Fruit fly (Drosophila melanogaster) whole organism, embryonic: ENCODE data around the gene CG11158.

Experiments
- CG10959 ChIP-seq: fragments of 200-800 bp; sonication (Bioruptor generic); IDR thresholded peaks from 2 replicates; pipeline ENCODE4 v1.3.6; 2022; ENCODE audit warnings: missing biosample characterization, missing genetic modification characterization
- CG12391 ChIP-seq: fragments of 200-800 bp; sonication (Bioruptor generic); optimal IDR thresholded peaks from 3 replicates; lab custom pipeline; 2018; ENCODE audit warnings: missing biosample characterization, mild to moderate bottlenecking, missing genetic modification characterization, moderate library complexity
- CG14014 ChIP-seq: fragments of 200-800 bp; sonication (Bioruptor generic); IDR thresholded peaks from 2 replicates; pipeline ENCODE4 v1.3.6; 2022; ENCODE audit warnings: missing biosample characterization, missing genetic modification characterization
- CG2129 ChIP-seq: fragments of 200-800 bp; sonication (Bioruptor generic); IDR thresholded peaks from 2 replicates; pipeline ENCODE4 v1.3.6; 2022; ENCODE audit warnings: missing biosample characterization, missing genetic modification characterization; ENCODE audit not compliant: partially characterized antibody
- CG2199 ChIP-seq: fragments of 200-800 bp; sonication (Bioruptor generic); IDR thresholded peaks from 3 replicates; pipeline ENCODE4 v1.3.6; 2022; ENCODE audit warnings: missing biosample characterization, missing genetic modification characterization
- CG2678 ChIP-seq: fragments of 200-800 bp; sonication (Bioruptor generic); optimal IDR thresholded peaks from 3 replicates; lab custom pipeline; 2019; ENCODE audit warnings: missing biosample characterization, mild to moderate bottlenecking, missing genetic modification characterization, moderate library complexity
- CG2712 ChIP-seq: fragments of 200-800 bp; optimal IDR thresholded peaks from 3 replicates; lab custom pipeline; 2019; ENCODE audit warnings: missing biosample characterization, mild to moderate bottlenecking, missing genetic modification characterization, moderate library complexity
- CG32532 ChIP-seq: fragments of 200-800 bp; sonication (Bioruptor generic); IDR thresholded peaks from 2 replicates; pipeline ENCODE4 v1.3.6; 2022; ENCODE audit warnings: missing biosample characterization, missing genetic modification characterization
- CG42726 ChIP-seq: fragments of 200-800 bp; sonication (Bioruptor generic); IDR thresholded peaks from 2 replicates; pipeline ENCODE4 v1.3.6; 2022; ENCODE audit warnings: missing biosample characterization, missing genetic modification characterization; ENCODE audit not compliant: partially characterized antibody
- CG4328 ChIP-seq: fragments of 200-800 bp; sonication (Bioruptor generic); optimal IDR thresholded peaks from 3 replicates; lab custom pipeline; 2017; ENCODE audit warnings: missing biosample characterization, missing genetic modification reagents, missing genetic modification characterization
- CG4854 ChIP-seq: fragments of 200-800 bp; sonication (Bioruptor generic); optimal IDR thresholded peaks from 2 replicates; lab custom pipeline; 2016; ENCODE audit warnings: missing biosample characterization, missing genetic modification characterization, inconsistent platforms
- CG5953 ChIP-seq: fragments of 200-800 bp; sonication (Bioruptor generic); IDR thresholded peaks from 2 replicates; pipeline ENCODE4 v1.3.6; 2022; ENCODE audit warnings: missing biosample characterization, missing genetic modification characterization
- CG6254 ChIP-seq: fragments of 200-800 bp; sonication (Bioruptor generic); optimal IDR thresholded peaks from 3 replicates; lab custom pipeline; 2017; ENCODE audit warnings: mild to moderate bottlenecking, missing biosample characterization, missing genetic modification reagents, missing genetic modification characterization
- CG6791 ChIP-seq: fragments of 200-800 bp; sonication (Bioruptor generic); IDR thresholded peaks from 3 replicates; pipeline ENCODE4 v1.3.6; 2022; ENCODE audit warnings: missing biosample characterization, missing genetic modification characterization; ENCODE audit not compliant: partially characterized antibody
- CG7928 ChIP-seq: fragments of 200-800 bp; sonication (Bioruptor generic); optimal IDR thresholded peaks from 2 replicates; lab custom pipeline; 2017; ENCODE audit warnings: missing biosample characterization, mild to moderate bottlenecking, missing genetic modification characterization
- CG8478 ChIP-seq: fragments of >200 bp; optimal IDR thresholded peaks from 2 replicates; lab custom pipeline; 2018
- D19B ChIP-seq: fragments of 200-800 bp; sonication (Bioruptor generic); optimal IDR thresholded peaks from 2 replicates; lab custom pipeline; 2017; ENCODE audit warnings: missing biosample characterization, mild to moderate bottlenecking, missing genetic modification characterization
- Doc2 ChIP-seq: fragments of 200-800 bp; sonication (Bioruptor generic); IDR thresholded peaks from 2 replicates; pipeline ENCODE4 v1.3.6; 2022; ENCODE audit warnings: missing biosample characterization, missing genetic modification characterization
- GATAe ChIP-seq: fragments of 200-800 bp; sonication (Bioruptor generic); conservative IDR thresholded peaks from 2 replicates; pipeline ENCODE4 v1.3.6; 2022; ENCODE audit warnings: missing biosample characterization, missing genetic modification characterization
- HLH3B ChIP-seq: fragments of 200-800 bp; sonication (Bioruptor generic); IDR thresholded peaks from 2 replicates; pipeline ENCODE4 v1.3.6; 2022; ENCODE audit warnings: missing biosample characterization, missing genetic modification characterization
- HLH4C ChIP-seq: fragments of 200-800 bp; sonication (Bioruptor generic); IDR thresholded peaks from 3 replicates; pipeline ENCODE4 v1.3.6; 2022; ENCODE audit warnings: missing biosample characterization, missing genetic modification characterization; ENCODE audit not compliant: partially characterized antibody
- Hmx ChIP-seq: fragments of 200-800 bp; sonication (Bioruptor generic); optimal IDR thresholded peaks from 2 replicates; lab custom pipeline; 2016; ENCODE audit warnings: missing biosample characterization, missing genetic modification characterization
- MESR4 ChIP-seq: fragments of 200-800 bp; sonication (Bioruptor generic); optimal IDR thresholded peaks from 2 replicates; lab custom pipeline; 2018; ENCODE audit warnings: missing biosample characterization, mild to moderate bottlenecking, missing genetic modification characterization, moderate library complexity
- NC2α ChIP-seq: fragments of 200-800 bp; sonication (Bioruptor generic); optimal IDR thresholded peaks from 2 replicates; lab custom pipeline; 2016; ENCODE audit warnings: missing biosample characterization, missing genetic modification characterization
- Neu2 ChIP-seq: fragments of 200-800 bp; sonication (Bioruptor generic); optimal IDR thresholded peaks from 3 replicates; lab custom pipeline; 2016; ENCODE audit warnings: missing biosample characterization, missing genetic modification characterization, borderline replicate concordance
- Nf-YC ChIP-seq: fragments of 200-800 bp; optimal IDR thresholded peaks from 3 replicates; lab custom pipeline; 2019; ENCODE audit warnings: missing biosample characterization, mild to moderate bottlenecking, missing genetic modification characterization, moderate library complexity
- NfI ChIP-seq: fragments of 200-800 bp; sonication (Bioruptor generic); optimal IDR thresholded peaks from 3 replicates; lab custom pipeline; 2018; ENCODE audit warnings: missing biosample characterization, mild to moderate bottlenecking, missing genetic modification characterization, moderate library complexity
- Sin3A ChIP-seq: fragments of >200 bp; optimal IDR thresholded peaks from 2 replicates; lab custom pipeline; 2018
- Usf ChIP-seq: fragments of 200-800 bp; sonication (Bioruptor generic); optimal IDR thresholded peaks from 2 replicates; lab custom pipeline; 2017; ENCODE audit warnings: missing genotype, missing biosample characterization, missing genetic modification characterization
- ash1 ChIP-seq: fragments of 200-800 bp; sonication (Bioruptor generic); optimal IDR thresholded peaks from 2 replicates; lab custom pipeline; 2018; ENCODE audit warnings: missing biosample characterization, mild to moderate bottlenecking, missing genetic modification characterization
- br ChIP-seq: fragments of >200 bp; optimal IDR thresholded peaks from 2 replicates; lab custom pipeline; 2017
- da ChIP-seq: fragments of 200-800 bp; sonication (Bioruptor generic); optimal IDR thresholded peaks from 2 replicates; lab custom pipeline; 2016; ENCODE audit warnings: missing biosample characterization, missing genetic modification characterization
- dan ChIP-seq: fragments of 200-800 bp; sonication (Bioruptor generic); IDR thresholded peaks from 2 replicates; pipeline ENCODE4 v1.3.6; 2022; ENCODE audit warnings: missing biosample characterization, missing genetic modification characterization
- danr ChIP-seq: fragments of 200-800 bp; sonication (Bioruptor generic); IDR thresholded peaks from 2 replicates; pipeline ENCODE4 v1.3.6; 2022; ENCODE audit warnings: missing biosample characterization, missing genetic modification characterization
- dati ChIP-seq: fragments of 200-800 bp; sonication (Bioruptor generic); IDR thresholded peaks from 2 replicates; pipeline ENCODE4 v1.3.6; 2022; ENCODE audit warnings: missing biosample characterization, missing genetic modification characterization
- gem ChIP-seq: fragments of 200-800 bp; sonication (Bioruptor generic); optimal IDR thresholded peaks from 2 replicates; lab custom pipeline; 2019; ENCODE audit warnings: missing biosample characterization, mild to moderate bottlenecking, missing genetic modification characterization, moderate library complexity
- gfzf ChIP-seq: fragments of 200-800 bp; sonication (Bioruptor generic); optimal IDR thresholded peaks from 2 replicates; lab custom pipeline; 2016; ENCODE audit warnings: missing biosample characterization, mild to moderate bottlenecking, missing genetic modification characterization, moderate library complexity
- hkb ChIP-seq, 2 experiments: fragments of 200-800 bp in 1 of 2; fragments of >200 bp in 1 of 2; sonication (Bioruptor generic) in 1 of 2; IDR thresholded peaks in 1 of 2; optimal IDR thresholded peaks in 1 of 2; 2 replicates each; pipeline versions ENCODE4 v1.3.6 to Lab custom; 2017 to 2022; ENCODE audit warnings: missing biosample characterization in 1 of 2, missing genetic modification characterization in 1 of 2
- luna ChIP-seq: fragments of 200-800 bp; sonication (Bioruptor generic); optimal IDR thresholded peaks from 2 replicates; lab custom pipeline; 2016; ENCODE audit warnings: missing biosample characterization, missing genetic modification characterization
- nom ChIP-seq: fragments of 200-800 bp; sonication (Bioruptor generic); optimal IDR thresholded peaks from 2 replicates; lab custom pipeline; 2017; ENCODE audit warnings: missing biosample characterization, missing genetic modification characterization, mild to moderate bottlenecking, moderate library complexity, missing genetic modification reagents
- salm ChIP-seq: fragments of 200-800 bp; sonication (Bioruptor generic); optimal IDR thresholded peaks from 2 replicates; lab custom pipeline; 2018; ENCODE audit warnings: missing biosample characterization, mild to moderate bottlenecking, missing genetic modification characterization
- shn ChIP-seq: fragments of 200-800 bp; sonication (Bioruptor generic); optimal IDR thresholded peaks from 3 replicates; lab custom pipeline; 2016; ENCODE audit warnings: missing biosample characterization, missing genetic modification characterization
- slp2 ChIP-seq: fragments of 200-800 bp; sonication (Bioruptor generic); optimal IDR thresholded peaks from 2 replicates; lab custom pipeline; 2016; ENCODE audit warnings: missing biosample characterization, missing genetic modification characterization
- sug ChIP-seq: fragments of 200-800 bp; optimal IDR thresholded peaks from 2 replicates; lab custom pipeline; 2019; ENCODE audit warnings: missing biosample characterization, mild to moderate bottlenecking, missing genetic modification characterization, moderate library complexity
- tio ChIP-seq: fragments of 200-800 bp; sonication (Bioruptor generic); optimal IDR thresholded peaks from 2 replicates; lab custom pipeline; 2017; ENCODE audit warnings: missing biosample characterization, missing genetic modification characterization, inconsistent platforms
- tll ChIP-seq, 2 experiments: fragments of 200-800 bp in 1 of 2; fragments of >200 bp in 1 of 2; sonication (Bioruptor generic) in 1 of 2; optimal IDR thresholded peaks; 2 replicates each; lab custom pipeline; 2017 to 2019; ENCODE audit warnings: missing biosample characterization in 2 of 2, missing genetic modification characterization in 2 of 2, mild to moderate bottlenecking in 1 of 2, moderate library complexity in 1 of 2
- wek ChIP-seq: fragments of 200-800 bp; sonication (Bioruptor generic); optimal IDR thresholded peaks from 3 replicates; lab custom pipeline; 2018; ENCODE audit warnings: missing biosample characterization, mild to moderate bottlenecking, missing genetic modification characterization, moderate library complexity
- z ChIP-seq: fragments of 200-800 bp; sonication (Bioruptor generic); IDR thresholded peaks from 3 replicates; pipeline ENCODE4 v1.3.6; 2022; ENCODE audit warnings: missing biosample characterization, missing genetic modification characterization
- zen ChIP-seq: fragments of 200-800 bp; sonication (Bioruptor generic); optimal IDR thresholded peaks from 3 replicates; lab custom pipeline; 2018; ENCODE audit warnings: missing biosample characterization, mild to moderate bottlenecking, missing genetic modification characterization, moderate library complexity

The CG11158 gene

DNA sequence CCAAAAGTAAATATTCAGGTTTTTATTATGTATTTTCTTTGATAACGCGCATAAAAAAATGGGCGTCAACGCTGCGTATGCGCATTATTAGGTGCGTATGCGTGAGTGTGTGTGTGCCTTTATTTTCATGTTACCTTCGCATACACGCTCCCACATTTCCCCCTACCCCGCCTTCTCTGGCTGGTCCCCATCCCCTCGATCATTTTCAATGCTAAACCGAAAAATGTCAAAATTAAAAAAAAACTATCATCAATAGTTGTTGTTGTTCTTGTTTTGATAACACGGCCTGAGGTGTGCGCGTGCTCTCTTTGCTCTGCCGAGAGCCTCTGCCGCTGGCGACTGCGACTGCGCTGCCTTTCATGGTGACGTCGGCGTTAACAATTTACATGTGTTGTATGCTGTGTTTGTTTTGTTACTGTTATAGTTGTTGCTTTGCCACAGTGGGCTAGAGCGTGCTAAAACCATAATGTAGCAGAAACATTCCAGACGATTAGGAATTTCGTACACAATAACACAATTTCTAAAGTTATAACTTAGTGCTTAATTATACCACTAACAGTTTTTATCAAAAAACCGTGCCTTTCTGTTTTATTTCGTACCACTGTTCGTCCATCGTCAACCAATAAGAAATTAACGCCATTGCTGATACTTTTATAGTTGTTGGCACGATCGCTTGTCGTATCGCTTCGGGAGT is 42.6 kb upstream of the CG11158 start (continued):
- peak; percentile 26 for TF ChIP-seq gfzf (GFP tag; lab: Kevin White, UChicago)
- peak; percentile 97 for TF ChIP-seq Nf-YC
- peak; percentile 97 for TF ChIP-seq tio (GFP tag; lab: Kevin White, UChicago)
- peak; percentile 92 for TF ChIP-seq Hmx (GFP tag; lab: Kevin White, UChicago)
- TF ChIP-seq HLH4C = peak; percentile 66
- TF ChIP-seq wek = peak; percentile 93
- peak; percentile 92 for TF ChIP-seq dan (GFP tag; lab: Robert Waterston, UW)
- peak; percentile 99 for TF ChIP-seq HLH3B (GFP tag; lab: Robert Waterston, UW)
- peak; percentile 95 for TF ChIP-seq Usf (GFP tag; lab: Kevin White, UChicago)
- TF ChIP-seq CG5953 (GFP tag; lab: Robert Waterston, UW) = peak; percentile 99
- TF ChIP-seq CG6254 (GFP tag; lab: Kevin White, UChicago) = peak; percentile 97
- peak; percentile 96 for TF ChIP-seq Doc2
- TF ChIP-seq GATAe = peak; percentile 95
- TF ChIP-seq danr (GFP tag; lab: Robert Waterston, UW) = peak; percentile 98
- peak; percentile 99 for TF ChIP-seq CG12391 (tag; lab: Kevin White, UChicago)
- TF ChIP-seq zen (tag; lab: Kevin White, UChicago) = peak; percentile 95
- peak; percentile 99 for TF ChIP-seq slp2 (GFP tag; lab: Kevin White, UChicago)
- no peak for TF ChIP-seq CG8478 (lab: Kevin White, UChicago)
- peak; percentile 99 for TF ChIP-seq CG2199
- TF ChIP-seq sug (tag; lab: Kevin White, UChicago) = peak; percentile 95
- no peak for TF ChIP-seq hkb (optimal IDR thresholded peaks at IDR 0.05; lab: Kevin White, UChicago)
- peak; percentile 99 for TF ChIP-seq hkb (GFP tag; IDR thresholded peaks at IDR 0.05; lab: Robert Waterston, UW)
- peak; percentile 98 for TF ChIP-seq shn (GFP tag; lab: Kevin White, UChicago)
- TF ChIP-seq luna = peak; percentile 96
- peak; percentile 99 for TF ChIP-seq NfI (GFP tag; lab: Kevin White, UChicago)
- TF ChIP-seq NC2α (GFP tag; lab: Kevin White, UChicago) = peak; percentile 98
- TF ChIP-seq br = no peak
- peak; percentile 99 for TF ChIP-seq salm (tag; lab: Kevin White, UChicago)
- TF ChIP-seq CG42726 (GFP tag; lab: Robert Waterston, UW) = peak; percentile 14; the same call in 1 of the 2 replicates
- TF ChIP-seq CG2129 = no peak
- peak in 1 of 2 experiments; percentile 39 for TF ChIP-seq tll (GFP tag; optimal IDR thresholded peaks at IDR 0.05; lab: Kevin White, UChicago)
- TF ChIP-seq z = peak; percentile 82
- TF ChIP-seq CG10959 (GFP tag; lab: Robert Waterston, UW) = peak; percentile 97
- peak; percentile 97 for TF ChIP-seq CG4328 (GFP tag; lab: Kevin White, UChicago)
- peak; percentile 99 for TF ChIP-seq CG2712
- TF ChIP-seq ash1 (GFP tag; lab: Kevin White, UChicago) = peak; percentile 89
- TF ChIP-seq CG6791 (GFP tag; lab: Robert Waterston, UW) = peak; percentile 75
- TF ChIP-seq nom (GFP tag; lab: Kevin White, UChicago) = peak; percentile 95
- TF ChIP-seq dati (GFP tag; lab: Robert Waterston, UW) = peak; percentile 97
- TF ChIP-seq da (GFP tag; lab: Kevin White, UChicago) = peak; percentile 97
- TF ChIP-seq Sin3A (lab: Kevin White, UChicago) = no peak
- peak; percentile 82 for TF ChIP-seq CG7928 (GFP tag; lab: Kevin White, UChicago)
- TF ChIP-seq CG32532 (GFP tag; lab: Robert Waterston, UW) = peak; percentile 99
- peak; percentile 99 for TF ChIP-seq CG2678 (tag; lab: Kevin White, UChicago)
- peak; percentile 97 for TF ChIP-seq CG4854 (GFP tag; lab: Kevin White, UChicago)
- peak; percentile 93 for TF ChIP-seq D19B (GFP tag; lab: Kevin White, UChicago)
- peak; percentile 95 for TF ChIP-seq Neu2 (GFP tag; lab: Kevin White, UChicago)
- peak; percentile 99 for TF ChIP-seq CG14014 (GFP tag; lab: Robert Waterston, UW)
- TF ChIP-seq gem (tag; lab: Kevin White, UChicago) = peak; percentile 99
- TF ChIP-seq MESR4 (GFP tag; lab: Kevin White, UChicago) = peak; percentile 74
